Worm (Caenorhabditis elegans): ENCODE results near the gene cutl-12.

DNA sequence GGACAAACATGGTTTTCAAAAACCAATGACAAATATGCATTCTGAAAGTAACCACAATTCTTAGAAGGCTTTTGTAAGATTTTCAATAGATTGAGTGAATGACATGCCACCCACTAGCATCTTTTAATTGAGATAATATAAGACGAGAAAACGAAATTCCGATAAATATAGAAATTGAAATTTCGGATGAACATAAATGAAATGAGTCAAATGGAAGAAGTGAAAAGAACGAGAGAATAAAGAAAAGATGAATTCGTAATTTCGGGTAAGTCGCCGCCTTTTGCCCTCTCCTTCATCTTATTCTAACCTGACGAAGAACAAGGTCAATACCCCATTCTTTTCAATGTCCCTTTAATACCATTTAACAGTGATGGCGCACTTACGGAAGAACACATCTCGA is 8.1 kb upstream of the cutl-12 start:
- TF ChIP-seq egl-27 (tag; optimal IDR thresholded peaks at IDR 0.05) (no peak), ztf-11 (tag; optimal IDR thresholded peaks at IDR 0.05) (no peak), nhr-237 (tag; optimal IDR thresholded peaks at IDR 0.05) (no peak), aly-2 (tag; optimal IDR thresholded peaks at IDR 0.05) (no peak), tbx-2 (tag; optimal IDR thresholded peaks at IDR 0.05) (no peak), zag-1 (tag; optimal IDR thresholded peaks at IDR 0.05) (no peak), lin-15B (tag; optimal IDR thresholded peaks at IDR 0.05) (no peak), snu-23 (GFP tag; optimal IDR thresholded peaks at IDR 0.05) (no peak), skn-1 (tag; optimal IDR thresholded peaks at IDR 0.05) (no peak), nhr-12 (tag; optimal IDR thresholded peaks at IDR 0.05) (no peak), alr-1 (tag; optimal IDR thresholded peaks at IDR 0.05; ENCODE audit: borderline replicate concordance) (no peak)

All from whole organism, L1 larva.